Worm (Caenorhabditis elegans): ENCODE results near the gene sel-2.

Gene sel-2

DNA sequence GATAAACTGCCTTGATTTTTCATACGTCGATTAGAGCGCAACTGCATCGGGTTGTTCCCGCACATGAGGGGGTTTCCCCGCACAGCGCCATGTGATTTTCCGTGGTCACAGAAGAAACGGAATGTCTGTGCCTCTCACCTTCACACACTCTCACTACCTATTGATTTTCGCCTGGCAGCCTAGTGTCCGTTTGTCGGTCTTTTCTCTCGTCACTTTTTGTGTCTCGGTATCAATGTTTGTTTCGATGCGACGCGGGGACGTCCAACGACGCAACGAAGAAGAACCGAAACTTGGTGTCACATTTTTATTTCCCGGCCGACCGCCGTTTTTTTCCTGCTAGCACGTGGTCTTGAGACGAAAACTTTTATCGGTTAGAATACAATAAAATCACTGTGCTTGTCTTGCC is 37.2 kb upstream of the sel-2 start:
- TF ChIP-seq egl-44 (GFP tag; IDR thresholded peaks at IDR 0.05): peak; percentile 81
- no peak for TF ChIP-seq unc-130 (GFP tag; optimal IDR thresholded peaks at IDR 0.05)
- TF ChIP-seq madf-8 (GFP tag; conservative IDR thresholded peaks at IDR 0.05): no peak
- peak in 1 of 3 experiments; percentile 66 for TF ChIP-seq lin-35 (GFP tag; optimal IDR thresholded peaks at IDR 0.05)
- no peak for TF ChIP-seq B0261.1 (tag; optimal IDR thresholded peaks at IDR 0.05)
- no peak for TF ChIP-seq nhr-179 (tag; optimal IDR thresholded peaks at IDR 0.05)
- TF ChIP-seq sdz-38 (tag; optimal IDR thresholded peaks at IDR 0.05): no peak
- peak; percentile 81 to 89 for TF ChIP-seq let-607 (tag; optimal IDR thresholded peaks at IDR 0.05)
- no peak for TF ChIP-seq him-1 (tag; optimal IDR thresholded peaks at IDR 0.05)
- TF ChIP-seq cebp-2 (GFP tag; IDR thresholded peaks at IDR 0.05): no peak
- peak; percentile 22 for TF ChIP-seq efl-1 (GFP tag; optimal IDR thresholded peaks at IDR 0.05)
- TF ChIP-seq athp-1 (tag; optimal IDR thresholded peaks at IDR 0.05): peak; percentile 83
- TF ChIP-seq ztf-6 (GFP tag; IDR thresholded peaks at IDR 0.05): no peak
- TF ChIP-seq Y56A3A.18 (GFP tag; IDR thresholded peaks at IDR 0.05): peak; percentile 57; the same call in 1 of the 2 replicates
- TF ChIP-seq zfh-2 (GFP tag; conservative IDR thresholded peaks at IDR 0.05): peak; percentile 95
- TF ChIP-seq madf-3 (GFP tag; IDR thresholded peaks at IDR 0.05): no peak
- TF ChIP-seq lsl-1 (GFP tag; optimal IDR thresholded peaks at IDR 0.05): no peak
- TF ChIP-seq lin-26 (GFP tag; IDR thresholded peaks at IDR 0.05): peak; percentile 48; the same call in 1 of the 2 replicates
- TF ChIP-seq lin-54 (GFP tag; optimal IDR thresholded peaks at IDR 0.05): peak; percentile 81
- TF ChIP-seq die-1 (tag; optimal IDR thresholded peaks at IDR 0.05): peak; percentile 70
- TF ChIP-seq hmg-1.2 (GFP tag; IDR thresholded peaks at IDR 0.05): peak; percentile 96
- peak; percentile 89 for TF ChIP-seq mcd-1 (GFP tag; IDR thresholded peaks at IDR 0.05)
- no peak for TF ChIP-seq aptf-2 (GFP tag; conservative IDR thresholded peaks at IDR 0.05)
- peak; percentile 86 for TF ChIP-seq ets-4 (GFP tag; optimal IDR thresholded peaks at IDR 0.05)
- no peak for TF ChIP-seq rpc-1 (optimal IDR thresholded peaks at IDR 0.05)
- TF ChIP-seq rpc-1 (tag; optimal IDR thresholded peaks at IDR 0.05): no peak
- TF ChIP-seq snpc-1.1 (tag; optimal IDR thresholded peaks at IDR 0.05; ENCODE audit: insufficient read depth): no peak
- TF ChIP-seq F57A8.1 (GFP tag; optimal IDR thresholded peaks at IDR 0.05): no peak
- TF ChIP-seq ekl-4 (GFP tag; IDR thresholded peaks at IDR 0.05): peak; percentile 80
- TF ChIP-seq attf-5 (GFP tag; optimal IDR thresholded peaks at IDR 0.05): peak; percentile 98
- no peak for TF ChIP-seq Y95B8A.8 (GFP tag; IDR thresholded peaks at IDR 0.05)
- TF ChIP-seq mes-4 (tag; optimal IDR thresholded peaks at IDR 0.05): no peak
- TF ChIP-seq repo-1 (tag; optimal IDR thresholded peaks at IDR 0.05): peak; percentile 61
- no peak for TF ChIP-seq hrde-1 (tag; optimal IDR thresholded peaks at IDR 0.05; ENCODE audit: borderline replicate concordance)
- no peak for TF ChIP-seq F39B2.1 (GFP tag; IDR thresholded peaks at IDR 0.05)
- peak; percentile 60 for TF ChIP-seq B0035.1 (tag; optimal IDR thresholded peaks at IDR 0.05)
- no peak for TF ChIP-seq mel-28 (tag; optimal IDR thresholded peaks at IDR 0.05; ENCODE audit: borderline replicate concordance)
- TF ChIP-seq F55B11.4 (tag; optimal IDR thresholded peaks at IDR 0.05; ENCODE audit: borderline replicate concordance, insufficient read depth): no peak
- TF ChIP-seq pbrm-1 (GFP tag; IDR thresholded peaks at IDR 0.05): peak; percentile 79; the same call in 1 of the 2 replicates
- no peak for TF ChIP-seq Y53F4B.3 (GFP tag; IDR thresholded peaks at IDR 0.05)
- TF ChIP-seq snpc-1.3 (tag; optimal IDR thresholded peaks at IDR 0.05; ENCODE audit: insufficient read depth): no peak
- peak; percentile 99 for TF ChIP-seq nhr-80 (tag; optimal IDR thresholded peaks at IDR 0.05)
- no peak for TF ChIP-seq nfya-1 (tag; optimal IDR thresholded peaks at IDR 0.05; ENCODE audit: borderline replicate concordance, insufficient read depth)
- no peak for TF ChIP-seq sea-2 (GFP tag; IDR thresholded peaks at IDR 0.05)
- TF ChIP-seq Y67H2A.10 (GFP tag; conservative IDR thresholded peaks at IDR 0.05): peak; percentile 62; the same call in 1 of the 2 replicates
- TF ChIP-seq ama-1 (optimal IDR thresholded peaks at IDR 0.05): no peak
- no peak for TF ChIP-seq ama-1 (GFP tag; optimal IDR thresholded peaks at IDR 0.05)
- peak; percentile 20 for TF ChIP-seq mxl-1 (tag; optimal IDR thresholded peaks at IDR 0.05)
- TF ChIP-seq ztf-28 (GFP tag; IDR thresholded peaks at IDR 0.05): no peak
